Worm (Caenorhabditis elegans) whole organism, L2 larva: ENCODE results near the gene B0228.6.

Source experiments
- ZK546.5 ChIP-seq: sonication (generic microtip); optimal IDR thresholded peaks from 2 replicates; lab custom pipeline; 2017; ENCODE audit warnings: missing biosample characterization, missing genetic modification characterization
- ama-1 ChIP-seq: fragments of 150-350 bp; optimal IDR thresholded peaks from 2 replicates; lab custom pipeline; 2018; ENCODE audit warnings: inconsistent platforms
- fos-1 ChIP-seq: fragments of 150-350 bp; optimal IDR thresholded peaks from 2 replicates; lab custom pipeline; 2014; ENCODE audit warnings: missing biosample characterization, missing genetic modification characterization
- mdl-1 ChIP-seq, 2 experiments: fragments of 150-350 bp in 1 of 2; sonication (generic microtip) in 1 of 2; optimal IDR thresholded peaks; 2 replicates each; lab custom pipeline; 2017; ENCODE audit warnings: missing biosample characterization in 2 of 2, missing genetic modification characterization in 2 of 2
- nhr-12 ChIP-seq: fragments of 150-350 bp; optimal IDR thresholded peaks from 2 replicates; lab custom pipeline; 2014; ENCODE audit warnings: missing biosample characterization, missing genetic modification characterization
- skn-1 ChIP-seq: sonication (generic microtip); optimal IDR thresholded peaks from 2 replicates; lab custom pipeline; 2017; ENCODE audit warnings: missing biosample characterization, missing genetic modification characterization
- unc-39 ChIP-seq: fragments of 150-350 bp; optimal IDR thresholded peaks from 2 replicates; lab custom pipeline; 2014; ENCODE audit warnings: missing biosample characterization, missing genetic modification characterization

DNA sequence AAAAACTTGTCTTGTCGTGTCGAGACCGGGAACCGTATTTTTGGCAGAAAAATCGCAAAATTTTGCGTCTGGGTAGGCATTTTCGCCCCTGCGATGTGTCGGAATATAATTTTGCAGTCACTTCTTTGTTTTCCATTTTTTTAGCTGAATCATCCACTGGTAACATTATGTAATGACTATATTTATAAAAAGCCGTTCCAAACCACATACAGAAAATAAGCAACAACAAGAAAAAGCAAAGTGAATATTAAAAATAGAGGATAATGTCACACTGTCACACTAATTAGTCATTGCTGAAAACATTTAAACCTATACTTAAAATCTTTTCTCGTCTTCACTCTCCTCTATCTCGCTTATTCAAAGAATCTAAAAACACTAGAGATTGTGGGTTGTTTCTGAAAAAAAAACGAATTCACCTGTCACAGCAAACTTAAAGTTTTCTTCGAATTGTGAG is 45.6 kb downstream of the B0228.6 start, which contains the start of gene sre-1:
- TF ChIP-seq mdl-1 (tag; optimal IDR thresholded peaks at IDR 0.05; lab: Kevin White, UChicago) (no peak), nhr-12 (tag; lab: Kevin White, UChicago) (no peak), ama-1 (lab: Kevin White, UChicago) (no peak), skn-1 (tag; lab: Kevin White, UChicago) (no peak), fos-1 (tag; lab: Kevin White, UChicago) (no peak), unc-39 (tag; lab: Kevin White, UChicago) (no peak), ZK546.5 (tag; lab: Kevin White, UChicago) (no peak)
